Worm (Caenorhabditis elegans) whole organism, L2 larva: ENCODE results near the gene F09E5.3.

Experiments used
- alr-1 ChIP-seq: fragments of 150-350 bp; optimal IDR thresholded peaks from 2 replicates; lab custom pipeline; 2014; ENCODE audit warnings: missing biosample characterization, missing genetic modification characterization
- ama-1 ChIP-seq: fragments of 150-350 bp; optimal IDR thresholded peaks from 2 replicates; lab custom pipeline; 2018; ENCODE audit warnings: inconsistent platforms
- ceh-82 ChIP-seq: fragments of 150-350 bp; optimal IDR thresholded peaks from 2 replicates; lab custom pipeline; 2014; ENCODE audit warnings: missing biosample characterization, missing genetic modification characterization
- crh-2 ChIP-seq: sonication (generic microtip); optimal IDR thresholded peaks from 2 replicates; lab custom pipeline; 2017; ENCODE audit warnings: missing biosample characterization, missing genetic modification characterization
- elt-3 ChIP-seq: sonication (generic microtip); optimal IDR thresholded peaks from 2 replicates; lab custom pipeline; 2017; ENCODE audit warnings: missing biosample characterization, missing genetic modification characterization
- fos-1 ChIP-seq: fragments of 150-350 bp; optimal IDR thresholded peaks from 2 replicates; lab custom pipeline; 2014; ENCODE audit warnings: missing biosample characterization, missing genetic modification characterization
- nhr-11 ChIP-seq: fragments of 150-350 bp; optimal IDR thresholded peaks from 2 replicates; lab custom pipeline; 2014; ENCODE audit warnings: missing biosample characterization, missing genetic modification characterization
- sma-9 ChIP-seq, 2 experiments: fragments of 150-350 bp in 1 of 2; sonication (generic microtip) in 1 of 2; optimal IDR thresholded peaks; 2 replicates each; lab custom pipeline; 2014 to 2016; ENCODE audit warnings: missing genetic modification characterization in 2 of 2, mild to moderate bottlenecking in 1 of 2, missing biosample characterization in 1 of 2, missing compliant biosample characterization in 1 of 2, missing genetic modification reagents in 1 of 2, moderate library complexity in 1 of 2
- snpc-4 ChIP-seq: fragments of 150-350 bp; optimal IDR thresholded peaks from 2 replicates; lab custom pipeline; 2014; ENCODE audit warnings: missing biosample characterization, missing genetic modification characterization
- ztf-4 ChIP-seq: fragments of 150-350 bp; optimal IDR thresholded peaks from 2 replicates; lab custom pipeline; 2014; ENCODE audit warnings: missing biosample characterization, missing genetic modification characterization

DNA sequence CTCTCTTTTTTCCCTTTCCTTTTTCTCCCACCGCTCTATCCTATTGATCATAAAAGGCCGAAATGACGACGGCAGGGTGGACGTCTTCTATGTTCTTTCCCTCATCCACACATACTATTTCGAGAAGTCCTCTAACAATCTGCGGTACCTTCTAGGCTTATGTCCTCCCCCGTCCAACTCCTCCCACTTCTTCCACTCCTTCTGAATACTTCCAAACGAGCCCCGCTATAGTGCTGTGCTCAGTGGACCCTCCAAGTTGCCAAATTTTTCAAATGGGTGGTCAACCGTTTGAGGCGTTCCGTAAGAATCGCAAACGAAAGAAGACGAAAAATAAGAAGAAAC lies 37.8 kb upstream of the F09E5.3 start:
- TF ChIP-seq fos-1 = peak; percentile 92
- TF ChIP-seq snpc-4 = no peak
- no peak for TF ChIP-seq elt-3 (tag; lab: Kevin White, UChicago)
- TF ChIP-seq nhr-11 (tag; lab: Kevin White, UChicago) = no peak
- TF ChIP-seq ceh-82 (tag; lab: Kevin White, UChicago) = no peak
- TF ChIP-seq alr-1 = no peak
- TF ChIP-seq sma-9 (GFP tag; optimal IDR thresholded peaks at IDR 0.05; lab: Kevin White, UChicago) = peak; percentile 73
- no peak for TF ChIP-seq sma-9 (tag; optimal IDR thresholded peaks at IDR 0.05; lab: Kevin White, UChicago)
- TF ChIP-seq crh-2 (tag; lab: Kevin White, UChicago) = no peak
- no peak for TF ChIP-seq ztf-4 (tag; lab: Kevin White, UChicago)
- peak; percentile 16 for TF ChIP-seq ama-1 (lab: Kevin White, UChicago)
